Fruit fly (Drosophila melanogaster): ENCODE data around the gene RpL17.

- TF ChIP-seq CG11085 (GFP tag; IDR thresholded peaks at IDR 0.05) (no peak), HHEX (GFP tag; optimal IDR thresholded peaks at IDR 0.05) (no peak)
These were observed 49.1 kb downstream of the RpL17 start, which contains the start of gene CG14442 for dm6 chrX:6694979-6695388.

Measured in whole organism, embryonic.